Fruit fly (Drosophila melanogaster) whole organism, wandering third instar larva: Measurements from ENCODE around the gene Sik2.

Source experiments
- CG9705 ChIP-seq: fragments of 200-800 bp; sonication (Bioruptor generic); optimal IDR thresholded peaks from 2 replicates; lab custom pipeline; 2018; ENCODE audit warnings: missing biosample characterization, mild to moderate bottlenecking, missing genetic modification characterization
- Dfd ChIP-seq: fragments of >200 bp; optimal IDR thresholded peaks from 2 replicates; lab custom pipeline; 2017; ENCODE audit warnings: missing biosample characterization, missing genetic modification characterization
- Dif ChIP-seq: fragments of 200-275, 200-300 bp; sonication (Bioruptor generic); optimal IDR thresholded peaks from 2 replicates; lab custom pipeline; 2018; ENCODE audit warnings: missing biosample characterization, missing genetic modification characterization; ENCODE audit not compliant: partially characterized antibody
- HLH106 ChIP-seq: fragments of 200-800 bp; optimal IDR thresholded peaks from 3 replicates; lab custom pipeline; 2019; ENCODE audit warnings: missing biosample characterization, mild to moderate bottlenecking, missing genetic modification characterization, moderate library complexity
- Hr83 ChIP-seq: fragments of 200-300 bp; sonication (Bioruptor generic); optimal IDR thresholded peaks from 2 replicates; lab custom pipeline; 2016; ENCODE audit warnings: missing biosample characterization, mild to moderate bottlenecking, missing genetic modification characterization, moderate library complexity; ENCODE audit not compliant: poor library complexity, severe bottlenecking
- Jra ChIP-seq: sonication (Bioruptor generic); optimal IDR thresholded peaks from 2 replicates; lab custom pipeline; 2016; ENCODE audit warnings: missing biosample characterization, missing genetic modification characterization
- Mio ChIP-seq: sonication (Bioruptor generic); optimal IDR thresholded peaks from 2 replicates; lab custom pipeline; 2016; ENCODE audit warnings: missing biosample characterization, missing genetic modification characterization
- OdsH ChIP-seq: fragments of 200-800 bp; sonication (Bioruptor generic); optimal IDR thresholded peaks from 2 replicates; lab custom pipeline; 2016; ENCODE audit warnings: missing biosample characterization, mild to moderate bottlenecking, missing genetic modification characterization
- Rel ChIP-seq, 2 experiments: fragments of 200-800 bp; sonication (Bioruptor generic) in 1 of 2; optimal IDR thresholded peaks; 2 replicates in 1 of 2; 3 replicates in 1 of 2; lab custom pipeline; 2016 to 2019; ENCODE audit warnings: mild to moderate bottlenecking in 2 of 2, missing biosample characterization in 2 of 2, missing genetic modification characterization in 2 of 2, moderate library complexity in 1 of 2
- Sp1 ChIP-seq: fragments of 200-800 bp; sonication (Bioruptor generic); optimal IDR thresholded peaks from 3 replicates; lab custom pipeline; 2019; ENCODE audit warnings: missing biosample characterization, mild to moderate bottlenecking, missing genetic modification characterization, moderate library complexity
- br ChIP-seq: fragments of 200-800 bp; sonication (Bioruptor generic); optimal IDR thresholded peaks from 2 replicates; lab custom pipeline; 2016; ENCODE audit warnings: missing biosample characterization, missing genetic modification characterization
- dmrt93B ChIP-seq: fragments of 200-800 bp; sonication (Bioruptor generic); optimal IDR thresholded peaks from 2 replicates; lab custom pipeline; 2018; ENCODE audit warnings: missing biosample characterization, mild to moderate bottlenecking, missing genetic modification characterization
- foxo ChIP-seq, 2 experiments: fragments of 200-800 bp; sonication (Bioruptor generic); optimal IDR thresholded peaks; 2 replicates in 1 of 2; 3 replicates in 1 of 2; lab custom pipeline; 2016 to 2017; ENCODE audit warnings: missing biosample characterization in 2 of 2, missing genetic modification characterization in 2 of 2
- fru ChIP-seq: fragments of 200-800 bp; sonication (Bioruptor generic); optimal IDR thresholded peaks from 3 replicates; lab custom pipeline; 2016; ENCODE audit warnings: missing biosample characterization, mild to moderate bottlenecking, missing genetic modification characterization
- h ChIP-seq: fragments of 200-800 bp; sonication (Bioruptor generic); optimal IDR thresholded peaks from 3 replicates; lab custom pipeline; 2016; ENCODE audit warnings: missing biosample characterization, mild to moderate bottlenecking, missing genetic modification characterization
- lola ChIP-seq: fragments of >200 bp; optimal IDR thresholded peaks from 2 replicates; lab custom pipeline; 2017; ENCODE audit warnings: missing biosample characterization, missing genetic modification characterization
- rgr ChIP-seq: fragments of 200-800 bp; sonication (Bioruptor generic); optimal IDR thresholded peaks from 3 replicates; lab custom pipeline; 2016; ENCODE audit warnings: missing biosample characterization, mild to moderate bottlenecking, missing genetic modification characterization

The Sik2 gene

DNA sequence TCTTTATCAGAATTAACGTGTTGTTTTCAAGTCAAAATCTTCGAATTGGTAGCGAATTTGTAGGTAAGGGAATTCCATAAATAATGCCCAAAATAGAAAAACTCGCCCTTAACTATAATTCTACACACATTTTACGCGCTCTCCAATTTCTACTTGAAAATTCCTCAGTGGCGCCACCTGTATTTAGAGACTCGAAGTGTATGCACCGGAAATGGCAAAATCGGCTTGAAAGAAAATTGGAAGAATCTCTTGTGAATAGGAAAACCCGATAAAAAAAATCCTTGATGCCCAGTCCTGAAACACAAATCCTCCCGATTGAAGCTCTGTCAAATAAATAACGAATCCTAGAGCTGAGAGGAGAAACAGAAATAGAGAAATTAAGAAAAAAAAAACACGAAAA, 55.9 kb downstream of the Sik2 start:
- TF ChIP-seq br (GFP tag; lab: Kevin White, UChicago) (peak; percentile 23), lola (GFP tag; lab: Kevin White, UChicago) (no peak), foxo (GFP tag; optimal IDR thresholded peaks at IDR 0.05; lab: Kevin White, UChicago) (peak in 1 of 2 experiments; percentile 33), HLH106 (tag; lab: Kevin White, UChicago) (peak; percentile 41), Rel (GFP tag; optimal IDR thresholded peaks at IDR 0.05; lab: Kevin White, UChicago) (no peak), Rel (tag; optimal IDR thresholded peaks at IDR 0.05; lab: Kevin White, UChicago) (peak; percentile 31), Hr83 (GFP tag; lab: Kevin White, UChicago) (peak; percentile 47), Sp1 (GFP tag; lab: Kevin White, UChicago) (peak; percentile 34), dmrt93B (GFP tag; lab: Kevin White, UChicago) (peak; percentile 42), Mio (no peak), rgr (GFP tag; lab: Kevin White, UChicago) (peak; percentile 63), OdsH (peak; percentile 15), Dif (no peak), h (GFP tag; lab: Kevin White, UChicago) (peak; percentile 11), Dfd (no peak), fru (GFP tag; lab: Kevin White, UChicago) (no peak), CG9705 (GFP tag; lab: Kevin White, UChicago) (peak; percentile 66), Jra (GFP tag; lab: Kevin White, UChicago) (no peak)
